Worm (Caenorhabditis elegans) whole organism, L4 larva: ENCODE results near the gene str-114.

Experiments
- D1046.2 ChIP-seq: fragments of 200-800 bp; sonication (Bioruptor generic); IDR thresholded peaks from 2 replicates; pipeline ENCODE4 v1.3.6; 2022; ENCODE audit warnings: missing genetic modification characterization, missing compliant biosample characterization
- F37D6.2 ChIP-seq: sonication (generic microtip); optimal IDR thresholded peaks from 2 replicates; lab custom pipeline; 2016; ENCODE audit warnings: mild to moderate bottlenecking, missing genetic modification characterization, missing compliant biosample characterization
- F44E2.7 ChIP-seq: fragments of 200-800 bp; sonication (Bioruptor generic); IDR thresholded peaks from 2 replicates; pipeline ENCODE4 v2.1.2; 2022; ENCODE audit warnings: missing genetic modification characterization, missing compliant biosample characterization
- Y105C5A.15 ChIP-seq: fragments of 200-800 bp; sonication (Bioruptor generic); IDR thresholded peaks from 2 replicates; pipeline ENCODE4 v1.3.6; 2022; ENCODE audit warnings: missing genetic modification characterization, missing compliant biosample characterization
- Y5F2A.4 ChIP-seq: fragments of 200-800 bp; sonication (Bioruptor generic); optimal IDR thresholded peaks from 2 replicates; lab custom pipeline; 2018; ENCODE audit warnings: mild to moderate bottlenecking, missing genetic modification characterization, missing compliant biosample characterization
- ZK546.5 ChIP-seq, 2 experiments: sonication (generic microtip); optimal IDR thresholded peaks; 2 replicates each; lab custom pipeline; 2017; ENCODE audit warnings: missing biosample characterization in 2 of 2, missing genetic modification characterization in 2 of 2
- ama-1 ChIP-seq: fragments of 150-350 bp; optimal IDR thresholded peaks from 2 replicates; lab custom pipeline; 2014; ENCODE audit warnings: inconsistent platforms, mixed read lengths
- ceh-44 ChIP-seq: fragments of 200-800 bp; sonication (Bioruptor generic); IDR thresholded peaks from 2 replicates; pipeline ENCODE4 v1.3.6; 2022; ENCODE audit warnings: missing genetic modification reagents, missing genetic modification characterization, missing compliant biosample characterization
- ceh-82 ChIP-seq: sonication (generic microtip); optimal IDR thresholded peaks from 2 replicates; lab custom pipeline; 2017; ENCODE audit warnings: missing biosample characterization, missing genetic modification characterization
- ces-1 ChIP-seq: fragments of 150-350 bp; sonication (generic microtip); optimal IDR thresholded peaks from 4 replicates; lab custom pipeline; 2014; ENCODE audit warnings: missing biosample characterization, missing genetic modification reagents, missing genetic modification characterization
- ctbp-1 ChIP-seq: fragments of 200-800 bp; sonication (Bioruptor generic); IDR thresholded peaks from 2 replicates; pipeline ENCODE4 v1.3.6; 2022; ENCODE audit warnings: missing genetic modification reagents, missing genetic modification characterization, missing compliant biosample characterization
- dmd-6 ChIP-seq: fragments of 200-800 bp; sonication (Bioruptor generic); IDR thresholded peaks from 2 replicates; pipeline ENCODE4 v1.3.6; 2022; ENCODE audit warnings: missing genetic modification reagents, missing genetic modification characterization, missing compliant biosample characterization
- dmd-8 ChIP-seq: fragments of 200-800 bp; sonication (Bioruptor generic); IDR thresholded peaks from 2 replicates; pipeline ENCODE4 v1.3.6; 2022; ENCODE audit warnings: missing genetic modification characterization, missing compliant biosample characterization
- dmd-9 ChIP-seq: fragments of 200-800 bp; sonication (Bioruptor generic); IDR thresholded peaks from 2 replicates; pipeline ENCODE4 v1.3.6; 2022; ENCODE audit warnings: missing genetic modification reagents, missing genetic modification characterization, missing compliant biosample characterization
- dpl-1 ChIP-seq: fragments of 150-350 bp; optimal IDR thresholded peaks from 2 replicates; lab custom pipeline; 2014; ENCODE audit warnings: missing biosample characterization, missing genetic modification reagents, missing genetic modification characterization
- duxl-1 ChIP-seq: sonication (generic microtip); optimal IDR thresholded peaks from 2 replicates; lab custom pipeline; 2016; ENCODE audit warnings: mild to moderate bottlenecking, missing genetic modification characterization, moderate library complexity, missing compliant biosample characterization; ENCODE audit not compliant: poor library complexity
- dve-1 ChIP-seq: sonication (generic microtip); optimal IDR thresholded peaks from 2 replicates; lab custom pipeline; 2017; ENCODE audit warnings: antibody characterized with exemption, mild to moderate bottlenecking, missing genetic modification characterization, missing compliant biosample characterization; ENCODE audit not compliant: insufficient read depth
- gei-8 ChIP-seq: fragments of 200-800 bp; sonication (Bioruptor generic); optimal IDR thresholded peaks from 2 replicates; lab custom pipeline; 2018; ENCODE audit warnings: mild to moderate bottlenecking, missing genetic modification characterization, missing compliant biosample characterization
- hlh-11 ChIP-seq: fragments of 200-800 bp; sonication (Bioruptor generic); optimal IDR thresholded peaks from 2 replicates; lab custom pipeline; 2018; ENCODE audit warnings: mild to moderate bottlenecking, missing genetic modification characterization, missing compliant biosample characterization
- hlh-30 ChIP-seq: sonication (generic microtip); optimal IDR thresholded peaks from 2 replicates; lab custom pipeline; 2017; ENCODE audit warnings: antibody characterized with exemption, mild to moderate bottlenecking, missing genetic modification characterization, missing compliant biosample characterization; ENCODE audit not compliant: insufficient read depth
- hmg-1.1 ChIP-seq: fragments of 200-800 bp; sonication (Bioruptor generic); IDR thresholded peaks from 2 replicates; pipeline ENCODE4 v1.3.6; 2022; ENCODE audit warnings: missing genetic modification reagents, missing genetic modification characterization, missing compliant biosample characterization
- jun-1 ChIP-seq: fragments of 150-350 bp; optimal IDR thresholded peaks from 2 replicates; lab custom pipeline; 2014; ENCODE audit warnings: missing biosample characterization, missing genetic modification reagents, missing genetic modification characterization
- lim-7 ChIP-seq: fragments of 200-800 bp; sonication (Bioruptor generic); IDR thresholded peaks from 2 replicates; pipeline ENCODE4 v1.3.6; 2022; ENCODE audit warnings: missing genetic modification characterization, missing compliant biosample characterization
- lin-1 ChIP-seq: fragments of 200-800 bp; sonication (Bioruptor generic); IDR thresholded peaks from 2 replicates; pipeline ENCODE4 v1.3.6; 2022; ENCODE audit warnings: missing genetic modification reagents, missing genetic modification characterization, missing compliant biosample characterization
- lin-13 ChIP-seq: fragments of 150-350 bp; optimal IDR thresholded peaks from 2 replicates; lab custom pipeline; 2014; ENCODE audit warnings: missing biosample characterization, missing genetic modification reagents, missing genetic modification characterization
- lin-15B ChIP-seq: fragments of 150-350 bp; sonication (generic microtip); optimal IDR thresholded peaks from 3 replicates; lab custom pipeline; 2014; ENCODE audit warnings: missing biosample characterization, missing genetic modification characterization
- lin-29 ChIP-seq: fragments of 200-800 bp; sonication (Bioruptor generic); IDR thresholded peaks from 2 replicates; pipeline ENCODE4 v1.3.6; 2022; ENCODE audit warnings: missing genetic modification reagents, missing genetic modification characterization, missing compliant biosample characterization
- lin-38 ChIP-seq: fragments of 200-800 bp; sonication (Bioruptor generic); IDR thresholded peaks from 2 replicates; pipeline ENCODE4 v1.3.6; 2022; ENCODE audit warnings: missing genetic modification reagents, missing genetic modification characterization, missing compliant biosample characterization
- lir-3 ChIP-seq: sonication (generic microtip); optimal IDR thresholded peaks from 2 replicates; lab custom pipeline; 2016; ENCODE audit warnings: mild to moderate bottlenecking, missing genetic modification characterization, missing compliant biosample characterization
- mdl-1 ChIP-seq, 2 experiments: fragments of 150-350 bp in 1 of 2; sonication (generic microtip) in 1 of 2; optimal IDR thresholded peaks; 2 replicates each; lab custom pipeline; 2014 to 2017; ENCODE audit warnings: missing biosample characterization in 2 of 2, missing genetic modification characterization in 2 of 2
- mdt-29 ChIP-seq: fragments of 200-800 bp; sonication (Bioruptor generic); IDR thresholded peaks from 2 replicates; pipeline ENCODE4 v1.3.6; 2022; ENCODE audit warnings: missing genetic modification reagents, missing genetic modification characterization, missing compliant biosample characterization
- mxl-3 ChIP-seq: fragments of 200-800 bp; sonication (Bioruptor generic); optimal IDR thresholded peaks from 2 replicates; lab custom pipeline; 2018; ENCODE audit warnings: mild to moderate bottlenecking, missing genetic modification characterization, missing compliant biosample characterization
- nhr-102 ChIP-seq: sonication (generic microtip); optimal IDR thresholded peaks from 2 replicates; lab custom pipeline; 2016; ENCODE audit warnings: mild to moderate bottlenecking, missing genetic modification characterization, moderate library complexity, missing compliant biosample characterization
- nhr-11 ChIP-seq: fragments of 150-350 bp; optimal IDR thresholded peaks from 2 replicates; lab custom pipeline; 2014; ENCODE audit warnings: missing biosample characterization, missing genetic modification characterization
- nhr-25 ChIP-seq: sonication (generic microtip); optimal IDR thresholded peaks from 2 replicates; lab custom pipeline; 2017; ENCODE audit warnings: missing genetic modification characterization, mild to moderate bottlenecking, missing compliant biosample characterization, antibody characterized with exemption, moderate library complexity, borderline replicate concordance; ENCODE audit not compliant: insufficient read depth
- nhr-28 ChIP-seq: fragments of 150-350 bp; optimal IDR thresholded peaks from 2 replicates; lab custom pipeline; 2014; ENCODE audit warnings: missing biosample characterization, missing genetic modification characterization
- nhr-41 ChIP-seq: fragments of 200-800 bp; sonication (Bioruptor generic); IDR thresholded peaks from 2 replicates; pipeline ENCODE4 v1.3.6; 2022; ENCODE audit warnings: missing genetic modification reagents, missing genetic modification characterization, missing compliant biosample characterization
- nhr-42 ChIP-seq: fragments of 200-800 bp; sonication (Bioruptor generic); IDR thresholded peaks from 2 replicates; pipeline ENCODE4 v1.3.6; 2022; ENCODE audit warnings: missing genetic modification characterization, missing compliant biosample characterization
- nhr-48 ChIP-seq: sonication (generic microtip); optimal IDR thresholded peaks from 2 replicates; lab custom pipeline; 2016; ENCODE audit warnings: mild to moderate bottlenecking, missing genetic modification characterization, missing compliant biosample characterization
- pqm-1 ChIP-seq: sonication (generic microtip); optimal IDR thresholded peaks from 2 replicates; lab custom pipeline; 2017; ENCODE audit warnings: missing biosample characterization, missing genetic modification characterization
- saeg-2 ChIP-seq: fragments of 200-800 bp; sonication (Bioruptor generic); IDR thresholded peaks from 2 replicates; pipeline ENCODE4 v1.3.6; 2022; ENCODE audit warnings: missing genetic modification reagents, missing genetic modification characterization, missing compliant biosample characterization
- set-16 ChIP-seq: fragments of 200-800 bp; sonication (Bioruptor generic); IDR thresholded peaks from 2 replicates; pipeline ENCODE4 v1.3.6; 2022; ENCODE audit warnings: missing genetic modification reagents, missing genetic modification characterization, missing compliant biosample characterization
- skn-1 ChIP-seq: fragments of 150-350 bp; optimal IDR thresholded peaks from 2 replicates; lab custom pipeline; 2014; ENCODE audit warnings: missing biosample characterization, missing genetic modification characterization
- snpc-1.2 ChIP-seq: fragments of 200-800 bp; sonication (Bioruptor generic); IDR thresholded peaks from 2 replicates; pipeline ENCODE4 v1.3.6; 2022; ENCODE audit warnings: missing genetic modification reagents, missing genetic modification characterization, missing compliant biosample characterization
- snpc-4 ChIP-seq: fragments of 150-350 bp; optimal IDR thresholded peaks from 2 replicates; lab custom pipeline; 2014; ENCODE audit warnings: missing biosample characterization, missing genetic modification characterization
- unc-39 ChIP-seq: sonication (generic microtip); optimal IDR thresholded peaks from 2 replicates; lab custom pipeline; 2017; ENCODE audit warnings: missing biosample characterization, missing genetic modification characterization
- unc-62 ChIP-seq, 3 experiments: fragments of 150-350 bp in 1 of 3; sonication (generic microtip); optimal IDR thresholded peaks in 2 of 3; peaks in 1 of 3; 1 replicate in 1 of 3; 2 replicates in 2 of 3; lab custom pipeline; 2014 to 2017; ENCODE audit warnings: missing biosample characterization in 3 of 3, missing genetic modification characterization in 3 of 3, missing genetic modification reagents in 3 of 3, missing genotype in 1 of 3
- zag-1 ChIP-seq: fragments of 150-350 bp; optimal IDR thresholded peaks from 2 replicates; lab custom pipeline; 2014; ENCODE audit warnings: missing biosample characterization, missing genetic modification characterization
- zfp-3 ChIP-seq: fragments of 200-800 bp; sonication (Bioruptor generic); conservative IDR thresholded peaks from 2 replicates; pipeline ENCODE4 v1.3.6; 2022; ENCODE audit warnings: missing genetic modification reagents, missing genetic modification characterization, missing compliant biosample characterization
- zip-11 ChIP-seq: fragments of 200-800 bp; sonication (Bioruptor generic); IDR thresholded peaks from 2 replicates; pipeline ENCODE4 v1.3.6; 2022; ENCODE audit warnings: missing genetic modification characterization, missing compliant biosample characterization
- ztf-11 ChIP-seq: fragments of 150-350 bp; optimal IDR thresholded peaks from 2 replicates; lab custom pipeline; 2014; ENCODE audit warnings: missing biosample characterization, missing genetic modification characterization
- ztf-7 ChIP-seq: fragments of 150-350 bp; optimal IDR thresholded peaks from 2 replicates; lab custom pipeline; 2014; ENCODE audit warnings: missing biosample characterization, missing genetic modification characterization

The str-114 gene

ce11 chrV:3697071-3697470 is 47.5 kb downstream of the str-114 start:
- TF ChIP-seq ceh-82 (tag; lab: Kevin White, UChicago): no peak
- peak; percentile 69 for TF ChIP-seq nhr-102 (tag; lab: Kevin White, UChicago)
- TF ChIP-seq F44E2.7: no peak
- peak; percentile 93 for TF ChIP-seq nhr-28 (tag; lab: Kevin White, UChicago)
- TF ChIP-seq skn-1 (tag; lab: Kevin White, UChicago): no peak
- TF ChIP-seq zfp-3 (GFP tag; lab: Robert Waterston, UW): no peak
- no peak for TF ChIP-seq ces-1
- TF ChIP-seq nhr-48: peak; percentile 69
- TF ChIP-seq hlh-30 (tag; lab: Kevin White, UChicago): peak; percentile 52
- TF ChIP-seq lin-15B (tag; lab: Kevin White, UChicago): no peak
- no peak for TF ChIP-seq ZK546.5 (tag; optimal IDR thresholded peaks at IDR 0.05; lab: Kevin White, UChicago)
- no peak for TF ChIP-seq nhr-11
- no peak for TF ChIP-seq duxl-1 (tag; lab: Kevin White, UChicago)
- TF ChIP-seq hlh-11 (tag; lab: Kevin White, UChicago): peak; percentile 86
- no peak for TF ChIP-seq gei-8 (GFP tag; lab: Kevin White, UChicago)
- TF ChIP-seq nhr-41 (GFP tag; lab: Robert Waterston, UW): no peak
- TF ChIP-seq ctbp-1 (GFP tag; lab: Robert Waterston, UW): no peak
- TF ChIP-seq nhr-25 (tag; lab: Kevin White, UChicago): no peak
- TF ChIP-seq dpl-1 (GFP tag; lab: Kevin White, UChicago): no peak
- TF ChIP-seq ztf-11 (tag; lab: Kevin White, UChicago): no peak
- TF ChIP-seq lin-38 (GFP tag; lab: Robert Waterston, UW): no peak
- TF ChIP-seq ztf-7 (tag; lab: Kevin White, UChicago): no peak
- TF ChIP-seq mxl-3 (GFP tag; lab: Kevin White, UChicago): peak; percentile 46
- no peak for TF ChIP-seq mdt-29 (GFP tag; lab: Robert Waterston, UW)
- peak; percentile 55 for TF ChIP-seq pqm-1 (tag; lab: Kevin White, UChicago)
- no peak for TF ChIP-seq Y5F2A.4
- no peak for TF ChIP-seq lin-13
- no peak for TF ChIP-seq ceh-44 (GFP tag; lab: Robert Waterston, UW)
- TF ChIP-seq dve-1 (tag; lab: Kevin White, UChicago): peak; percentile 86
- no peak for TF ChIP-seq snpc-4
- TF ChIP-seq set-16 (GFP tag; lab: Robert Waterston, UW): no peak
- no peak for TF ChIP-seq lir-3 (tag; lab: Kevin White, UChicago)
- no peak for TF ChIP-seq Y105C5A.15
- TF ChIP-seq D1046.2 (GFP tag; lab: Robert Waterston, UW): no peak
- peak in 1 of 2 experiments; percentile 61 for TF ChIP-seq mdl-1 (tag; optimal IDR thresholded peaks at IDR 0.05; lab: Kevin White, UChicago)
- no peak for TF ChIP-seq jun-1 (tag; lab: Kevin White, UChicago)
- TF ChIP-seq lin-1 (GFP tag; lab: Robert Waterston, UW): peak; percentile 86
- TF ChIP-seq snpc-1.2: no peak
- no peak for TF ChIP-seq lin-29 (GFP tag; lab: Robert Waterston, UW)
- TF ChIP-seq F37D6.2 (tag; lab: Kevin White, UChicago): no peak
- TF ChIP-seq dmd-8 (GFP tag; lab: Robert Waterston, UW): no peak
- no peak for TF ChIP-seq ama-1 (lab: Kevin White, UChicago)
- no peak for TF ChIP-seq zip-11 (GFP tag; lab: Robert Waterston, UW)
- TF ChIP-seq dmd-9: no peak
- no peak for TF ChIP-seq unc-39
- TF ChIP-seq saeg-2: no peak
- no peak for TF ChIP-seq lim-7 (GFP tag; lab: Robert Waterston, UW)
- no peak for TF ChIP-seq nhr-42 (GFP tag; lab: Robert Waterston, UW)
- TF ChIP-seq unc-62 (GFP tag; optimal IDR thresholded peaks at IDR 0.05 in 1 of 2; lab: Kevin White, UChicago): no peak
- no peak for TF ChIP-seq unc-62 (tag; optimal IDR thresholded peaks at IDR 0.05; lab: Kevin White, UChicago)
- TF ChIP-seq hmg-1.1 (GFP tag; lab: Robert Waterston, UW): no peak
- TF ChIP-seq zag-1: no peak
- TF ChIP-seq dmd-6 (GFP tag; lab: Robert Waterston, UW): peak; percentile 85
